Worm (Caenorhabditis elegans) whole organism, young adult: ENCODE measurements around the gene Y108G3AL.2.

ENCODE experiments used
- D2030.7 ChIP-seq: fragments of 200-800 bp; sonication (Bioruptor generic); IDR thresholded peaks from 2 replicates; pipeline ENCODE4 v1.3.6; 2022; ENCODE audit warnings: missing genetic modification reagents, missing genetic modification characterization, missing compliant biosample characterization
- cebp-1 ChIP-seq, 2 experiments: fragments of 200-800 bp in 1 of 2; sonication (Bioruptor generic) in 1 of 2; sonication (generic microtip) in 1 of 2; IDR thresholded peaks in 1 of 2; optimal IDR thresholded peaks in 1 of 2; 2 replicates each; pipeline versions ENCODE4 v1.3.6 to Lab custom; 2017 to 2022; ENCODE audit warnings: missing compliant biosample characterization in 2 of 2, missing genetic modification characterization in 2 of 2, mild to moderate bottlenecking in 1 of 2, missing genetic modification reagents in 1 of 2, moderate library complexity in 1 of 2
- chd-7 ChIP-seq: sonication (generic microtip); optimal IDR thresholded peaks from 2 replicates; lab custom pipeline; 2016; ENCODE audit warnings: mild to moderate bottlenecking, missing genetic modification characterization, moderate library complexity, missing compliant biosample characterization
- hlh-26 ChIP-seq: fragments of 200-800 bp; sonication (Bioruptor generic); conservative IDR thresholded peaks from 2 replicates; pipeline ENCODE4 v1.3.6; 2022; ENCODE audit warnings: missing genetic modification reagents, missing genetic modification characterization, missing compliant biosample characterization
- nfya-1 ChIP-seq: sonication (generic microtip); optimal IDR thresholded peaks from 2 replicates; lab custom pipeline; 2017; ENCODE audit warnings: antibody characterized with exemption, missing compliant biosample characterization, missing genetic modification characterization, borderline replicate concordance; ENCODE audit not compliant: insufficient read depth
- nhr-90 ChIP-seq: sonication (generic microtip); optimal IDR thresholded peaks from 2 replicates; lab custom pipeline; 2016; ENCODE audit warnings: missing genotype, mild to moderate bottlenecking, missing genetic modification characterization, missing compliant biosample characterization
- pha-4 ChIP-seq: fragments of 150-350 bp; sonication (generic microtip); optimal IDR thresholded peaks from 2 replicates; lab custom pipeline; 2014; ENCODE audit warnings: missing biosample characterization, missing genetic modification reagents, missing genetic modification characterization
- ztf-22 ChIP-seq: fragments of 200-800 bp; sonication (Bioruptor generic); optimal IDR thresholded peaks from 2 replicates; lab custom pipeline; 2018; ENCODE audit warnings: mild to moderate bottlenecking, missing genetic modification characterization, moderate library complexity, missing compliant biosample characterization
- ztf-3 ChIP-seq: fragments of 200-800 bp; sonication (Bioruptor generic); optimal IDR thresholded peaks from 2 replicates; lab custom pipeline; 2018; ENCODE audit warnings: mild to moderate bottlenecking, missing genetic modification characterization, missing compliant biosample characterization

DNA sequence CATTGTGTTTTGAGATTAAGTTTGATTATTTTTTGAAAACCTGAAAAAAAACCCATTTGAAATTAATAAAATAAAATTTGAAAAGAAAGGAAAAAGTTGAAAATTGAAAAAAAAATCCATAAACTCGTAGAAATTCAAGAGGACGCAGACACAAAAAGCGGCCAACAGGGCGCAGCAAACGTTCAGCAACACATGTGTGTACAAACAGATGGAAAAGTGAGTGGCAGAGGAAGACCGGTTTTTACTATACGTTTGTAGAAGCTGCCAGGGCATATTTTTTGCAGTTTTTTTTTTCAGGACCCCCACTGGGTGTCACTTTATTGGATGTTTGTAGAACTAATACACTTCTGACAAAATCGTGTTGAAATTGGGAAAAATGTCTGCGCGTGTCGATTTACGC lies 44.0 kb upstream of the Y108G3AL.2 start, which contains the start of gene cgp-1:
- no peak for TF ChIP-seq nhr-90 (tag; lab: Kevin White, UChicago)
- no peak for TF ChIP-seq hlh-26 (GFP tag; lab: Robert Waterston, UW)
- no peak for TF ChIP-seq pha-4 (tag; lab: Kevin White, UChicago)
- no peak for TF ChIP-seq nfya-1
- TF ChIP-seq D2030.7 (GFP tag; lab: Robert Waterston, UW): no peak
- no peak for TF ChIP-seq ztf-22 (GFP tag; lab: Kevin White, UChicago)
- TF ChIP-seq cebp-1 (GFP tag; IDR thresholded peaks at IDR 0.05; lab: Robert Waterston, UW): no peak
- TF ChIP-seq cebp-1 (tag; optimal IDR thresholded peaks at IDR 0.05; lab: Kevin White, UChicago): no peak
- TF ChIP-seq ztf-3 (GFP tag; lab: Kevin White, UChicago): no peak
- no peak for TF ChIP-seq chd-7 (tag; lab: Kevin White, UChicago)
